Worm (Caenorhabditis elegans) whole organism, young adult: ENCODE results near the gene pinn-1.

Experiments used
- athp-1 ChIP-seq: sonication (generic microtip); optimal IDR thresholded peaks from 2 replicates; lab custom pipeline; 2017; ENCODE audit warnings: mild to moderate bottlenecking, missing genetic modification characterization, missing compliant biosample characterization
- egl-44 ChIP-seq: fragments of 200-800 bp; sonication (Bioruptor generic); IDR thresholded peaks from 2 replicates; pipeline ENCODE4 v1.3.6; 2022; ENCODE audit warnings: missing genetic modification reagents, missing genetic modification characterization, missing compliant biosample characterization
- ets-4 ChIP-seq: fragments of 200-800 bp; sonication (Bioruptor generic); optimal IDR thresholded peaks from 2 replicates; lab custom pipeline; 2018; ENCODE audit warnings: mild to moderate bottlenecking, missing genetic modification characterization, missing compliant biosample characterization
- him-1 ChIP-seq: sonication (generic microtip); optimal IDR thresholded peaks from 2 replicates; lab custom pipeline; 2016; ENCODE audit warnings: missing genotype, missing genetic modification reagents, missing genetic modification characterization, missing compliant biosample characterization
- nfya-1 ChIP-seq: sonication (generic microtip); optimal IDR thresholded peaks from 2 replicates; lab custom pipeline; 2017; ENCODE audit warnings: antibody characterized with exemption, missing compliant biosample characterization, missing genetic modification characterization, borderline replicate concordance; ENCODE audit not compliant: insufficient read depth
- nhr-90 ChIP-seq: sonication (generic microtip); optimal IDR thresholded peaks from 2 replicates; lab custom pipeline; 2016; ENCODE audit warnings: missing genotype, mild to moderate bottlenecking, missing genetic modification characterization, missing compliant biosample characterization
- snpc-1.1 ChIP-seq: sonication (generic microtip); optimal IDR thresholded peaks from 2 replicates; lab custom pipeline; 2017; ENCODE audit warnings: missing genetic modification characterization, mild to moderate bottlenecking, missing compliant biosample characterization, antibody characterized with exemption, moderate library complexity, missing genotype, missing genetic modification reagents; ENCODE audit not compliant: insufficient read depth
- unc-62 ChIP-seq: fragments of 150-350 bp; optimal IDR thresholded peaks from 2 replicates; lab custom pipeline; 2014; ENCODE audit warnings: missing biosample characterization, missing genetic modification reagents, missing genetic modification characterization

DNA sequence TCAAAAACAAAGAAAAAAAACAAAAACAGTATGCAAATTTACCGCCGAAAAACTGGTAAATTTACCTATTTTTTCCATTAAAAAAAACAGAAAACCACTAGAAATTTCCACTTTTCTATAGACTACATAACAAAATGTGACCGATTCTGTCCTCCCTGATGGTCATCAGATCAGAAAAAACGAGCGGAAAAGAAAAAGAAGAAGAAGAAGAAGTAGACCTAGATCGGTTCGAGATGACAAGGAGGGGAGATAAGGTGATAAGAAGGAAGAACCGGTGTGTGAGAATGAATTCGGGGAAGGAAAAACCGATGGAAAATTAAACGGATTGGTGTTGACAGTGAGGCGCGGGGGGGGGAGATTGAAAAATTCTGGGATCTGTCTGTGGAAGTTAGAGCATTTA is 32.7 kb downstream of the pinn-1 start:
- TF ChIP-seq nfya-1 (tag; lab: Kevin White, UChicago) (no peak), snpc-1.1 (tag; lab: Kevin White, UChicago) (no peak), egl-44 (GFP tag; lab: Robert Waterston, UW) (no peak), him-1 (tag; lab: Kevin White, UChicago) (no peak), unc-62 (GFP tag; lab: Kevin White, UChicago) (no peak), ets-4 (GFP tag; lab: Kevin White, UChicago) (no peak), athp-1 (no peak), nhr-90 (tag; lab: Kevin White, UChicago) (no peak)
